Worm (Caenorhabditis elegans) whole organism, L1 larva: ENCODE results near the gene aak-1.

Experiments
- alr-1 ChIP-seq: fragments of 200-800 bp; sonication (Bioruptor generic); optimal IDR thresholded peaks from 2 replicates; lab custom pipeline; 2018; ENCODE audit warnings: borderline replicate concordance, mild to moderate bottlenecking, missing genetic modification characterization, missing compliant biosample characterization
- ama-1 ChIP-seq: fragments of 150-350 bp; optimal IDR thresholded peaks from 2 replicates; lab custom pipeline; 2014
- ceh-82 ChIP-seq, 3 experiments: fragments of 150-350 bp in 1 of 3; sonication (generic microtip) in 2 of 3; optimal IDR thresholded peaks; 2 replicates each; lab custom pipeline; 2014 to 2017; ENCODE audit warnings: missing biosample characterization in 3 of 3, missing genetic modification characterization in 3 of 3
- dsc-1 ChIP-seq: sonication (generic microtip); optimal IDR thresholded peaks from 2 replicates; lab custom pipeline; 2016; ENCODE audit warnings: mild to moderate bottlenecking, missing genetic modification characterization, missing compliant biosample characterization
- efl-1 ChIP-seq, 4 experiments: fragments of 150-350 bp; optimal IDR thresholded peaks in 3 of 4; peaks in 1 of 4; 1 replicate in 1 of 4; 2 replicates in 3 of 4; lab custom pipeline; 2014; ENCODE audit warnings: missing biosample characterization in 2 of 4, missing genetic modification characterization in 2 of 4, missing genetic modification reagents in 2 of 4
- egl-13 ChIP-seq: sonication (generic microtip); optimal IDR thresholded peaks from 2 replicates; lab custom pipeline; 2016; ENCODE audit warnings: missing genotype, missing genetic modification reagents, missing genetic modification characterization, missing compliant biosample characterization
- elt-2 ChIP-seq: sonication (generic microtip); optimal IDR thresholded peaks from 2 replicates; lab custom pipeline; 2016; ENCODE audit warnings: missing genetic modification characterization, mild to moderate bottlenecking, inconsistent platforms, missing compliant biosample characterization, missing genetic modification reagents
- elt-3 ChIP-seq, 6 experiments: fragments of 150-350 bp in 1 of 6; sonication (generic microtip); optimal IDR thresholded peaks; 2 replicates each; lab custom pipeline; 2017 to 2018; ENCODE audit warnings: missing biosample characterization in 6 of 6, missing genetic modification characterization in 6 of 6, inconsistent platforms in 1 of 6
- ets-5 ChIP-seq: fragments of 200-800 bp; sonication (Bioruptor generic); IDR thresholded peaks from 2 replicates; pipeline ENCODE4 v1.3.6; 2022; ENCODE audit warnings: missing genetic modification characterization, missing compliant biosample characterization
- fkh-10 ChIP-seq: sonication (generic microtip); optimal IDR thresholded peaks from 2 replicates; lab custom pipeline; 2017; ENCODE audit warnings: missing biosample characterization, missing genetic modification reagents, missing genetic modification characterization
- hpl-2 ChIP-seq: fragments of 150-350 bp; optimal IDR thresholded peaks from 2 replicates; lab custom pipeline; 2014; ENCODE audit warnings: missing biosample characterization, missing genetic modification reagents, missing genetic modification characterization
- irx-1 ChIP-seq: sonication (generic microtip); optimal IDR thresholded peaks from 2 replicates; lab custom pipeline; 2016; ENCODE audit warnings: missing genetic modification characterization, missing compliant biosample characterization
- lin-14 ChIP-seq: fragments of 200-800 bp; sonication (Bioruptor generic); optimal IDR thresholded peaks from 2 replicates; lab custom pipeline; 2018; ENCODE audit warnings: mild to moderate bottlenecking, missing genetic modification characterization, moderate library complexity, missing compliant biosample characterization
- lin-15B ChIP-seq: fragments of 150-350 bp; sonication (generic microtip); optimal IDR thresholded peaks from 3 replicates; lab custom pipeline; 2014; ENCODE audit warnings: missing biosample characterization, missing genetic modification characterization
- lin-35 ChIP-seq, 2 experiments: fragments of 150-350 bp; optimal IDR thresholded peaks; 2 replicates each; lab custom pipeline; 2014; ENCODE audit warnings: missing biosample characterization in 2 of 2, missing genetic modification characterization in 2 of 2, missing genetic modification reagents in 2 of 2
- lin-39 ChIP-seq: fragments of 150-350 bp; optimal IDR thresholded peaks from 2 replicates; lab custom pipeline; 2014; ENCODE audit warnings: missing biosample characterization, missing genetic modification reagents, missing genetic modification characterization
- lsy-2 ChIP-seq, 2 experiments: fragments of 150-350 bp; optimal IDR thresholded peaks; 2 replicates each; lab custom pipeline; 2014; ENCODE audit warnings: missing biosample characterization in 2 of 2, missing genetic modification characterization in 2 of 2
- mab-9 ChIP-seq: fragments of 200-800 bp; sonication (Bioruptor generic); IDR thresholded peaks from 2 replicates; pipeline ENCODE4 v1.3.6; 2022; ENCODE audit warnings: missing genetic modification reagents, missing genetic modification characterization, missing compliant biosample characterization
- mdl-1 ChIP-seq, 2 experiments: fragments of 150-350 bp; optimal IDR thresholded peaks; 2 replicates each; lab custom pipeline; 2014 to 2017; ENCODE audit warnings: missing biosample characterization in 2 of 2, missing genetic modification characterization in 2 of 2, inconsistent platforms in 1 of 2
- mef-2 ChIP-seq: fragments of 150-350 bp; optimal IDR thresholded peaks from 2 replicates; lab custom pipeline; 2014; ENCODE audit warnings: missing biosample characterization, missing genetic modification characterization
- nhr-19 ChIP-seq: fragments of 200-800 bp; sonication (Bioruptor generic); conservative IDR thresholded peaks from 2 replicates; pipeline ENCODE4 v1.3.6; 2022; ENCODE audit warnings: missing genetic modification characterization, missing compliant biosample characterization
- nhr-20 ChIP-seq: sonication (generic microtip); optimal IDR thresholded peaks from 2 replicates; lab custom pipeline; 2016; ENCODE audit warnings: mild to moderate bottlenecking, missing genetic modification characterization, missing compliant biosample characterization
- nhr-47 ChIP-seq: sonication (generic microtip); optimal IDR thresholded peaks from 2 replicates; lab custom pipeline; 2016; ENCODE audit warnings: mild to moderate bottlenecking, missing genetic modification characterization, moderate library complexity, missing compliant biosample characterization
- nhr-71 ChIP-seq: sonication (generic microtip); optimal IDR thresholded peaks from 2 replicates; lab custom pipeline; 2016; ENCODE audit warnings: mild to moderate bottlenecking, missing genetic modification characterization, moderate library complexity, missing compliant biosample characterization
- nhr-85 ChIP-seq: sonication (generic microtip); peaks from one replicate; lab custom pipeline; 2016; ENCODE audit warnings: missing genetic modification characterization, inconsistent platforms, missing compliant biosample characterization
- rnt-1 ChIP-seq: sonication (generic microtip); optimal IDR thresholded peaks from 2 replicates; lab custom pipeline; 2016; ENCODE audit warnings: mild to moderate bottlenecking, missing genetic modification characterization, moderate library complexity, missing compliant biosample characterization
- snpc-4 ChIP-seq: fragments of 150-350 bp; optimal IDR thresholded peaks from 2 replicates; lab custom pipeline; 2014; ENCODE audit warnings: missing biosample characterization, missing genetic modification characterization
- snu-23 ChIP-seq: sonication (generic microtip); optimal IDR thresholded peaks from 2 replicates; lab custom pipeline; 2016; ENCODE audit warnings: missing genetic modification characterization, missing compliant biosample characterization
- swsn-7 ChIP-seq: sonication (generic microtip); optimal IDR thresholded peaks from 2 replicates; lab custom pipeline; 2016; ENCODE audit warnings: missing genetic modification characterization, missing compliant biosample characterization
- tbx-2 ChIP-seq: sonication (generic microtip); optimal IDR thresholded peaks from 2 replicates; lab custom pipeline; 2016; ENCODE audit warnings: missing genetic modification characterization, missing compliant biosample characterization
- tlp-1 ChIP-seq: fragments of 150-350 bp; optimal IDR thresholded peaks from 2 replicates; lab custom pipeline; 2014; ENCODE audit warnings: missing biosample characterization, missing genetic modification characterization
- unc-62 ChIP-seq: fragments of 150-350 bp; optimal IDR thresholded peaks from 2 replicates; lab custom pipeline; 2014; ENCODE audit warnings: missing biosample characterization, missing genetic modification reagents, missing genetic modification characterization
- unc-86 ChIP-seq: sonication (generic microtip); optimal IDR thresholded peaks from 2 replicates; lab custom pipeline; 2016; ENCODE audit warnings: missing genetic modification characterization, missing compliant biosample characterization
- zag-1 ChIP-seq: fragments of 150-350 bp; optimal IDR thresholded peaks from 2 replicates; lab custom pipeline; 2014; ENCODE audit warnings: missing biosample characterization, missing genetic modification characterization
- ztf-4 ChIP-seq: fragments of 150-350 bp; optimal IDR thresholded peaks from 2 replicates; lab custom pipeline; 2014; ENCODE audit warnings: missing biosample characterization, missing genetic modification characterization

The aak-1 gene

DNA sequence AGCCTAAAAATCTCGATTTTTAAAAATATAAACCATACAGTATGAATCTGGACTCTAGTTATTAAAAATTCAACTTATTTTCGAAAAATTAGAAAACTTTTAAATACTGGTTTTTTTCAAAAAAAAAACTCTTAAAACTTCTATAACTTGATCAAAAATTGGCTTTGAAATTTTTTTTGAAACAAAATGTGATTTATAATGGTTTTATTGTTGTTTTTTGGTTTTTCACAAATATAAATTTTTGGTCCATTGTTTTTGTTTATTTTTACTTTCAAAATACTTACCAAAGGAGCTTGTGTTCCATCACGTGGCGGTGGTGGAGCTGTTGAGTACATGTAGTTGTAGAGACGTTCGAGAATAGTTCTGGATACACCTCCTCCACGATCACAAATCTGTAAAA lies 22.6 kb downstream of the aak-1 start:
- TF ChIP-seq efl-1 (optimal IDR thresholded peaks at IDR 0.05; lab: Kevin White, UChicago) (no peak), efl-1 (GFP tag; optimal IDR thresholded peaks at IDR 0.05 in 1 of 2; lab: Kevin White, UChicago) (peak in 1 of 2 experiments; percentile 91), mef-2 (tag; lab: Kevin White, UChicago) (no peak), snpc-4 (no peak), lin-15B (no peak), ztf-4 (no peak)

DNA sequence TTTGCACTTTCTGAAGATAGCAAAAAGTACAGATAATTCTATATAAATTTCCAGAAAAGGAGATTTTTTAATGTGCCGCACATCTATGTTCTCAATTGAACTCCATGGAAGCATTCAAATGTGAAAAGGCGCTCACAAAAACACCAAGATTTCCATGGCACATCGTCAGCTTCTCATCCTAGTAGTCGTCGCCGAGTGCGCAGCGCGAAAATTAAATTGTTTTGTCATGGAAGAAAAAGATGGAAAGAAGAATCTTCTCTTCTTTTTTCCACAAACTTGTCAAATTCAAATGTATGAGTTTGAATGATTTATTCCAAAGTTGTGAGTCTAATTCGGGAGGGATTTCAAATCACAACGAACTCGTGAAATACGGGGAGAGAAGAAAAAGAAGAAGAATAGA lies 23.5 kb downstream of the aak-1 start:
- TF ChIP-seq ets-5 (no peak), lin-14 (GFP tag; lab: Kevin White, UChicago) (peak; percentile 33), tbx-2 (tag; lab: Kevin White, UChicago) (no peak), lin-35 (GFP tag; optimal IDR thresholded peaks at IDR 0.05; lab: Kevin White, UChicago) (no peak), efl-1 (optimal IDR thresholded peaks at IDR 0.05; lab: Kevin White, UChicago) (no peak), efl-1 (GFP tag; optimal IDR thresholded peaks at IDR 0.05 in 1 of 2; lab: Kevin White, UChicago) (peak in 1 of 2 experiments; percentile 46)
- TF ChIP-seq, all 84 proteins: peak for 2

DNA sequence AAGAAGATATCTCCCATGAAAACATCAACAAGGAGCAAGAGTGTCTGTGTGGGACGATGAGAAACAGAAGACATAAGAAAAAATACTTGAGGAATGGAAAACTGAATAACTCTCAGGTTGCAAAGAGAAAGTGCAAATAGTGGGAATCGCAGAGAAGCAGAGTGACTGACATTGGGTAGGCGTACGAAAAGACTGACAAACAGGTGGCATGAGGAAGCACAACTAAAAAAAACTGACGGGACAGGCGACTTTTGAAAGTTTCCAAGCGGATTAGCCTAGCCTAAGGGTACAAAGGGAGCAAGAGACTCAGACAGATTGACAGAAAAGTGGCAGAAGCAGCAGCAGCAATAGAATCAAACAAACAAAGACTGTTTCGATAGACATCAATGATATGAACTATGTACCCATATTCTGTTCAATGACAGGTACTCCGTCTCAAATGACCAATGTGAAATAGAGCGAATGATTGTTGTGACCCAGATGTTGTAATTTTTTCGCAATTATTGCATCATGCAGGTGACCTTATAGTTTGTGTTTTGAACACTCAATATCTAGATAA lies 26.5 kb downstream of the aak-1 start:
- TF ChIP-seq efl-1 (optimal IDR thresholded peaks at IDR 0.05; lab: Kevin White, UChicago) (peak; percentile 14 to 29), efl-1 (GFP tag; optimal IDR thresholded peaks at IDR 0.05 in 1 of 2; lab: Kevin White, UChicago) (no peak), dsc-1 (tag; lab: Kevin White, UChicago) (no peak), nhr-71 (tag; lab: Kevin White, UChicago) (peak; percentile 76), fkh-10 (GFP tag; lab: Kevin White, UChicago) (no peak), lin-14 (GFP tag; lab: Kevin White, UChicago) (peak; percentile 87), nhr-85 (tag; lab: Kevin White, UChicago) (peak; percentile 58), alr-1 (tag; lab: Kevin White, UChicago) (no peak), swsn-7 (tag; lab: Kevin White, UChicago) (peak; percentile 22), mef-2 (tag; lab: Kevin White, UChicago) (no peak), ama-1 (lab: Kevin White, UChicago) (no peak), elt-3 (tag; optimal IDR thresholded peaks at IDR 0.05; lab: Kevin White, UChicago) (peak in 1 of 6 experiments; percentile 3), lsy-2 (tag; optimal IDR thresholded peaks at IDR 0.05; lab: Kevin White, UChicago) (peak; percentile 8 to 32), snu-23 (peak; percentile 34), unc-62 (GFP tag; lab: Kevin White, UChicago) (no peak), lin-39 (tag; lab: Kevin White, UChicago) (peak; percentile 60), mab-9 (no peak), zag-1 (tag; lab: Kevin White, UChicago) (no peak), nhr-20 (tag; lab: Kevin White, UChicago) (peak; percentile 35), rnt-1 (tag; lab: Kevin White, UChicago) (peak; percentile 72), tbx-2 (tag; lab: Kevin White, UChicago) (peak; percentile 48), ceh-82 (tag; optimal IDR thresholded peaks at IDR 0.05; lab: Kevin White, UChicago) (peak in 2 of 3 experiments; percentile 15 to 33), lin-35 (GFP tag; optimal IDR thresholded peaks at IDR 0.05; lab: Kevin White, UChicago) (peak; percentile 8 to 18), mdl-1 (tag; optimal IDR thresholded peaks at IDR 0.05; lab: Kevin White, UChicago) (peak in 1 of 2 experiments; percentile 29), unc-86 (tag; lab: Kevin White, UChicago) (peak; percentile 0), nhr-19 (peak; percentile 21; the same call in 1 of the 2 replicates), irx-1 (tag; lab: Kevin White, UChicago) (no peak), nhr-47 (tag; lab: Kevin White, UChicago) (peak; percentile 43)
- TF ChIP-seq, all 84 proteins: peak for 18

DNA sequence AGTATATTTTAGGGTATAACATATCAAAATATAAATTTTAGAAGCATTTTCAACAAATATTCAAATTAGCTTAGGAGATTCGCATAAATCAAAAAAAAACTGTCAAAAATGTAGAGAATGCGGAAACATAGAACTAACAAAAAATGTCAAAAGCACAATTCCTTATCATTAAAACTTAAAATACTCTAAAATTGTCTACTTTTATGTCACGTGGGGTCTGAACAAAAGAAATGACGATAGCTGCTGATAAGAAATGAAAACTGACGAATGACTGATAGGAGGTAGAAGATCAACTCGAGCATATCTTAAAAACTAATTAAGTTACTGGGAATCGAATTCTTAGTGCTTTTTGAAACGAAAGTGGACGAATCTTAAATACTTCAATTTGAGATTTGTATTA lies 27.2 kb downstream of the aak-1 start:
- peak; percentile 89 for TF ChIP-seq elt-2 (tag; lab: Kevin White, UChicago)
- TF ChIP-seq egl-13 (tag; lab: Kevin White, UChicago) = peak; percentile 20
- TF ChIP-seq tlp-1 (tag; lab: Kevin White, UChicago) = peak; percentile 49
- TF ChIP-seq mdl-1 (tag; optimal IDR thresholded peaks at IDR 0.05; lab: Kevin White, UChicago) = peak in 1 of 2 experiments; percentile 8
- peak in 1 of 2 experiments; percentile 12 for TF ChIP-seq lin-35 (GFP tag; optimal IDR thresholded peaks at IDR 0.05; lab: Kevin White, UChicago)
- TF ChIP-seq hpl-2 = no peak
